Worm (Caenorhabditis elegans): Measurements from ENCODE around the gene txt-19.

DNA sequence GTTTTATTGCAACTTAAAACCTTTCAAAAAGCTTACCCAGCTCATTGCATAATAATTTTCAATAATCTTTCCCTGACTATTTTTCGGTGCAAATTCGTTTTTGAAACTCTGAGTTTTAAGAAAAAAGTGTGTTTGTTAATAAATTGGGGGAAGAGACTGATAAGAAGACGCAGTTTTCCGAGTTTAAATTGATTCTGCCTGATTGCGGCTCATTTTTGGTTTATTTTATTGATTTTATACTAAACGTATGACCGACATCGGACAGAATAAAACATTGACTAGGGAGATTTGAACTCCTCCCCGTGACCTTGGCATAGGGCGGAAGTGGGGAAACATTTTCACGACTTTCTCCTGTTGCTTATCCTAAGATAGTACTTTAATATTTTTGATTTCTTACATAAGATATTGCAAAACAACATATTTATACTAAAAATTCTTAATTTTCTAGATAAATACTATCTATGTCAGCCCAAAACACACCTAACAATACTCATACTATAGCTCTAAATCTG is 50.7 kb downstream of the txt-19 start, which contains the start of gene K08D8.7:
- TF ChIP-seq blmp-1 (tag; optimal IDR thresholded peaks at IDR 0.05) = no peak
- TF ChIP-seq lsy-2 (tag; optimal IDR thresholded peaks at IDR 0.05) = no peak
- TF ChIP-seq pqm-1 (tag; optimal IDR thresholded peaks at IDR 0.05) = no peak
- TF ChIP-seq fos-1 (tag; optimal IDR thresholded peaks at IDR 0.05) = no peak
- TF ChIP-seq nhr-28 (tag; optimal IDR thresholded peaks at IDR 0.05) = no peak
- no peak for TF ChIP-seq hpl-2 (GFP tag; optimal IDR thresholded peaks at IDR 0.05)
- no peak for TF ChIP-seq pag-3 (tag; optimal IDR thresholded peaks at IDR 0.05; ENCODE audit: borderline replicate concordance, insufficient read depth)
- no peak for TF ChIP-seq nhr-77 (tag; optimal IDR thresholded peaks at IDR 0.05)
- no peak for TF ChIP-seq isw-1 (GFP tag; IDR thresholded peaks at IDR 0.05)
- TF ChIP-seq egl-27 (tag; optimal IDR thresholded peaks at IDR 0.05) = no peak
- no peak for TF ChIP-seq nhr-237 (tag; optimal IDR thresholded peaks at IDR 0.05)

All from whole organism, L1 larva.